Fruit fly (Drosophila melanogaster) Kc167 (cell line): ENCODE results near the gene shps.

Experiments used
- Myc ChIP-seq: fragments of >200 bp; optimal IDR thresholded peaks from 2 replicates; lab custom pipeline; 2017; ENCODE audit warnings: missing external identifiers
- Sin3A ChIP-seq: fragments of >200 bp; optimal IDR thresholded peaks from 2 replicates; lab custom pipeline; 2018; ENCODE audit warnings: missing external identifiers
- h ChIP-seq: fragments of >200 bp; optimal IDR thresholded peaks from 3 replicates; lab custom pipeline; 2018; ENCODE audit warnings: missing external identifiers
- insv ChIP-seq: fragments of >200 bp; optimal IDR thresholded peaks from 3 replicates; lab custom pipeline; 2018; ENCODE audit warnings: missing external identifiers
- psq ChIP-seq: fragments of >200 bp; optimal IDR thresholded peaks from 2 replicates; lab custom pipeline; 2017; ENCODE audit warnings: missing external identifiers
- ttk ChIP-seq: sonication (Bioruptor generic); optimal IDR thresholded peaks from 2 replicates; lab custom pipeline; 2017; ENCODE audit warnings: missing external identifiers

Gene shps

DNA sequence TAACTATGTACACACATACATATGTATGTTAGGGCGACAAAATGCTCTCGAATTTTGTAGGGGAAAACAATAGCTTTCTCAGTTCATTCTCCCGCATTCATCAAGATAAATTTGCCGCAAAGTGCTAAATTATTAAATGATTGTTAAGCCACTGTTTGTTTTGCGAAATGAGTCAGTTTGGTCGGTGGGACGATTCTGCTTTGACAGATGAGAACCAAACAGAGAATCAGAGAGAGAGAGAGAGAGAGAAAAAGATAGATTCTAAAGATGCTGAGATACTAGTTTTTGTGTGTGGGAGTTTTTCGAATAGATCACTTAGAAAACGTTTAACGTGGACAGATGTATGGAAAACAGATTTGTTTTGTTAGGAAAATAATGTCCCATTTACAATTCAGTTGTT lies 19.0 kb upstream of the shps start:
- TF ChIP-seq insv = no peak
- no peak for TF ChIP-seq ttk (lab: Kevin White, UChicago)
- TF ChIP-seq psq = no peak
- no peak for TF ChIP-seq Sin3A (lab: Kevin White, UChicago)
- TF ChIP-seq Myc (lab: Kevin White, UChicago) = no peak
- no peak for TF ChIP-seq h

DNA sequence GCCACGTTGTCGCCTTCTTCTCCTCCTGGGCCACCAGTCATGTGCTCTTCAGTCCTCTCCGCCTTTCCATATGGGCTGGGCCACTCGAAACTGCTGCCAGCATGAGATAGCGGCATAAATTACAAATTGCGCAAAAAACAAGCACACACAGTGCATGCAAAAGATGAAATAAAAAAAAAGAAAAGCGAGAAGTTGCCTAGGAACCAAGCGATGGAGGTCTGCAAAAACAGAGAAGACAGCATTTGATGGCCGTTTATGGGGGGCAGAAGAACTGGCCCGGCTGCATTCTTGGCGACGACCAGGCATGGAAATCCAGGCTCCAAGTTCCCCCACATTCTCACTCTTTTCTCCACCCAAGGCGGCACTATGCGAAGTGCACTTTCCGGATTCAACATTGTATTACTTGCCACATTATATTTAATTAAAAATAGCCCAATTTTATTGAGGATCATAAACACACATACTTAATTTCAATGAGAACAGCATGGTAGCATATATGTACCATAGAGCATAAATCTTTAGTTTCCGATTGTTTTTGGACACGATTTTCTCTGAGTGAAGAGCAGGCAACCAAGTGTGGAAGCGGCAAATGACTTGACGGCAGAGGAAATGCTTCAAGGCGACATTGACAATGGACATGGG lies 17.9 kb upstream of the shps start:
- TF ChIP-seq ttk (lab: Kevin White, UChicago) (no peak), insv (no peak), Sin3A (lab: Kevin White, UChicago) (no peak), Myc (lab: Kevin White, UChicago) (no peak), h (no peak), psq (no peak)

DNA sequence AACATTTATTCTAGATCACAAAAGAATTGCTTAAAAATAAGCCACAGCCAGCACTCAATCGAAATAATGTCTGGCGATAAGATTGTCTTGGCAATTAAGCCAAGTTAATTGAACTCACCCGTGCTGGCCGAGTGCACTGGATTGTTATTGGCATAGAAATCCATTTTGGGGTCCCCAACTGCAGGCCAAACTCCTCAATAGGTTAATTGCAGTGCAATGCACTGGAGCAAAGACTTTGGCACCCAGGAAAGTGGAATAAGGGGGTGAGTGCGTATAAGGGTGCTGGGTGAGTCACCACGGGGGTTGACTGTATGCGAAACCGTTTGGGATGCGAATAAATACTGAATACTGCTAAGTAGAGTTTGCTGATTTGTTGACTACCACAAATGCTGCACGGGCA lies 16.4 kb upstream of the shps start:
- TF ChIP-seq h (no peak), ttk (lab: Kevin White, UChicago) (no peak), Sin3A (lab: Kevin White, UChicago) (no peak), insv (no peak), psq (no peak), Myc (lab: Kevin White, UChicago) (no peak)

DNA sequence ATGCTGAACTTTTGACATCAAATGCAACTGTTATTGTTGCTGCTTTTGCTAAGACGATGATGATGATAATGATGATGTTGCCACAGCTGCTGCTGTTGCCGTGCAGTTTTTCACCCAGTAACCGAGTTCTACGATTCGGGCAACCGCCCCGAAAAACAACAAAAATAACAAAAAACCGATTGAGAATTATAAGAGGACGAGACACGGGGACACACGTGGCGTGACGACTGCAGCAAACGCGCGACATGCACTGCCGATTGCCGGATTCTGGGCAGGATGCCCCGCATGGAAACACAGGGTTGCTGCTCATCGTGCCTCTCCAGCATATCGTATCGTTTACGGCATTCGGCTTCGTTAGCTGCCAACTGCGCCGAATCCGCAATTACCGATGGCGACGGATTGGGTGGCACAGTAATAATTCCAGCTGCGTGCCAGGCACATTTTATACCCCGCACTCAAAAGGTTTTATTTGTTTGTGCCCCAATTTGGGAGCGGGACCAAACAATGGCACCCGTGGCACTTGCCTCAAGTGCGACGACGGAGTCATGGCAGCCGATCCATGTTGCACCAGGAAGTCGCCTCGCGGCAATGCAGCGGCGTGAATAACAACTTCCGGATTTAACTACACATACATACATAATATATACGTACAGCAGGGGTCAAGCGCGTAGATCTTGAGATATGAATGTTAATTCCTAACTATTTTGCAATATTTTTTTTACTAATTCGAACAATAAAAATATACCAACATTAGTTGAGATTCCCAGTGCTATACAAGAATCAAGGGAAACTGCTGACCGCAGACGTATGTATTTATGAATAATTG lies 15.6 kb upstream of the shps start:
- no peak for TF ChIP-seq Sin3A (lab: Kevin White, UChicago)
- no peak for TF ChIP-seq h
- TF ChIP-seq insv = no peak
- TF ChIP-seq ttk (lab: Kevin White, UChicago) = no peak
- TF ChIP-seq psq = no peak
- TF ChIP-seq Myc (lab: Kevin White, UChicago) = no peak

DNA sequence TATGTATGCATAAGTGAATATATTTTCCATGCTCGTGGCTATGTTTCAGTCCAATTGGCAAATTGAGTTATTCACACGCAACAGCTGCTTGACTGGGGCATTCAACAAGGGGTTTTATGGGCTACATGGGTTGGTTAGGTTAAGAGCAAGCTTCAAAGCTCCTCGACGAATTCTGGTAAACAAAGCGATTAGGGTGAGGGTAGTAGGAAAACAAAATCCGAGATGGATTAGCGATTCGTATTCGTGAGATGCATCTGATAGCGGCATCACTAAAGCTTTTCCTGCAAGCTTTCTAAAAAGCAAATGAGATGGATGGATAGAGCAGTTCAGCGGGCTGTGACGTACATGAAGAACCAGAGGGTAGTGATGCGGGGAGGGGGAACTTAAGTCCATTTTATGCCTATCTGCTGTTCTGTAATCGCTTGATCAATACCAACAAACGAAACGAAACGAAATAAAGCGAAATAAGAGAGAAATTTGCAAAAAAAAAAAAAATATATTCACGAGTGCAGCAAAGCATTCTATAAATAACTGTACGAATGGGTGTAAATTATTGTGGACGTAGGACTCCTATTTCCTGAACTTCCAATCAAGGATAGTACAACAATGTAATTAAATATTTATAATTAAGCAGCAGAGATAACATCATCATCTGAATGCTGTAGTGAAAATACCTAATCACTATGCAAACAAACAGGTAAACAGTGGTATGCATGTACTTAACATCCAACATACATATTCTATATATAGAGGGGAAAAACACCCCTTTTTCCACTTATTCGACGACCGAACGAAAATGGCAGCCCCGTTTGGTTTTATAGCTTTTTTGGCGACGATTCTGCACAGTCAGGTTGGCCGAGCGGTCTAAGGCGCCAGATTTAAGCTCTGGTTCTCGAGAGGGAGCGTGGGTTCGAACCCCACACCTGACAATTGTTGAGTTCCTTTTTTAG lies 14.7 kb upstream of the shps start:
- TF ChIP-seq Myc (lab: Kevin White, UChicago) (no peak), insv (no peak), psq (no peak), Sin3A (lab: Kevin White, UChicago) (no peak), ttk (lab: Kevin White, UChicago) (no peak), h (no peak)

DNA sequence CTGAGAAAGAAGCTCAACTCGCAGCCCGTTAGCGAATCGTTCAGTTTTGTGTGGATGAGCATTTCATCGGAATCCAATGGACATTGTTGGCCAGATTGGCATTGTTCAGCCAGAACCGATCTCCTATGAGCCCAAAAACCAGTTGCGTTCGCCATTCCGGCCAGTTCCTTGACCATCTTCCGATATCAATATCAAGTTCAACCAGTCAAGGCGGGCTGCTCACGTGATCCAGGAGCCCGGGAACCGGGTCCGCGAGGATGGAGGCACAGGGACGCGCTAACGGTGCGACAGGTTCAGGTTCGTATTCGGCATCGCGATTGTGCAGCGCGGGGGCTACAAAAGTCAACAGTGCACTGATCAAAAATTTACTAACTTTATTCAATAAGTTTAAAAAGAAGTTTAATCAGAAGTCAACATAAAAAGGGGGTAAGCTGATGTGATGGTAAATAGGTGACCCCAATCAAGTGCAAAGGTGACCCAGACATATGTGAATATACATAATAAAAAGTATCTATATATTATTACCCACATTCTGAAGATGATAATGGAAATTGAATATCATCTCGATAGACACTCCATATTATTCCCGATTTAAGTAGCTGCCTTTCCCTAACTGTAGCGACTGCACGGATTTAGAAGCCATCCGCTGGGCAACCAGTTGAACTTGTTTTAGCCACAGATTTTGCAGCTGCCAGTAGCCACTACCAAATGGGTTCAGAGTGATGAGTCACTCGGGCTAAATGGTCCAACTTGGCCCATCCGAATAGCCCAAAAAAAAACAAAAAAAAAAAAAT lies 12.4 kb upstream of the shps start:
- TF ChIP-seq h (no peak), psq (no peak), Myc (lab: Kevin White, UChicago) (no peak), Sin3A (lab: Kevin White, UChicago) (no peak), ttk (lab: Kevin White, UChicago) (no peak), insv (no peak)

DNA sequence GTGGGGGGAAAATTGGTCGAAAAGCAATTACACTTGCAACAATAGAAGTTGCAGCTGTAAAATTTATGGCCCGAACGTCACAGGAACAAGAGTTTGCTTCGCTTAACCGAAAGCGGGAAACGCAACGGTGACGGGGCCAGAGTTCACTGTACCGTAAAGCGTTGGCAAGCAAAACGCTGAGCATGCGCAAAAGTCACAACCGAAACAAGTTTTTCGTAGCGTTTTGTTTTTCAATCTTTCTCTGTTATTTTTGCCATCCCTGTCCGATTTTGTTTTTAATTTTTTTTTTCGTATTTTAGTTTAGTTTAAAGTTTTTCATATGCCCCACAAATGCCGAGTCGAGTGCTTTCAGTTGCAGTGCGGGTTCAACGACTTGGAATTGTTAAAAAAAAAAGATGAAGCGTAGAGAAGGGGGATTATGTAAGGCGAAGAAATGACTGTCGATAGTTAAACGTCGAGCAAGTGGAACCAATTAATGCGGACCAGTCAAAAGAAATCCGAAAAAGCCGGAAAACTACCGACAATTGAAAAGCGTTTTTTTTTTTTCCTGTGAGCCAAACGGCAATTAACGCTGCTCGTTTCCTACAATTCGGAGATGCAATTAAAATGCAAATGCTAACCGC lies 11.7 kb upstream of the shps start:
- TF ChIP-seq ttk (lab: Kevin White, UChicago) (no peak), h (no peak), insv (no peak), psq (no peak), Sin3A (lab: Kevin White, UChicago) (no peak), Myc (lab: Kevin White, UChicago) (no peak)

DNA sequence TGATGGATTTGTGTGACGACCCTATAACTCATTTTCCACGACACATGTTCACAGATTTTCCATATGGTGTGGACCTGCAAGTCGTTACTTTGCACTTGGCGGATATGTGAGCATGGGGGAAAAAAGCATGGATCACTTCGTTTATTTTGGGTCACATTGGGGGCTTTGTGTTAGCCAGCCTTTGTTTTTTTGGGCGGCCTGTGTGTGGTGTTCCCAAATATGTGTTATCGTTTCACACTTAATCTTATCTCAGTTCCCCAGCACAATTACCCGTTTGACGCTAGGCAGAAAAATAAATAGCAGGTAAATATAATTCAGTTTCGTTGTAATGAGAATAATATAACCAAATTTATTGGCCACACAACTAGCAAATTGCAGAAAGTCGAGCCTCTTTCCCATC lies 11.1 kb upstream of the shps start:
- no peak for TF ChIP-seq ttk (lab: Kevin White, UChicago)

DNA sequence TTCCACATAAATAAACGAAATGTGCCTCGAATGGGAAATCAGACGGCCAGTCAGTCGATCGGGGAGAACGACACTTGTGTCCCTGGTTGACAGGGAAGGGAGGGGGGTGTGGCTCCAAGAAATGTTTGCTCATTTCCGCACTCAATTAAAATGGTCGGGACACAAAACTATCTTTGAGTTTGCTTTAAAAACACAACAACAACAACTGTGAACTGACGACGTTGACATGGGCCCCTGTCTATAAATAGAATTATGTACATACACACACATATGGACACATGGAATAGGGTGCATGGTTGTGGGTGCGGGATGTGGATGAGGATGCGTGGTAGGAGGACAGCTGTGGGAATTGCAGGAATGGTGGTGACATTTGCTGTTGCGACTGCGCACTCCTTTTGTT lies 9.3 kb upstream of the shps start:
- no peak for TF ChIP-seq ttk (lab: Kevin White, UChicago)
- TF ChIP-seq Myc (lab: Kevin White, UChicago) = no peak
- no peak for TF ChIP-seq Sin3A (lab: Kevin White, UChicago)
- no peak for TF ChIP-seq psq
- no peak for TF ChIP-seq h
- TF ChIP-seq insv = no peak

DNA sequence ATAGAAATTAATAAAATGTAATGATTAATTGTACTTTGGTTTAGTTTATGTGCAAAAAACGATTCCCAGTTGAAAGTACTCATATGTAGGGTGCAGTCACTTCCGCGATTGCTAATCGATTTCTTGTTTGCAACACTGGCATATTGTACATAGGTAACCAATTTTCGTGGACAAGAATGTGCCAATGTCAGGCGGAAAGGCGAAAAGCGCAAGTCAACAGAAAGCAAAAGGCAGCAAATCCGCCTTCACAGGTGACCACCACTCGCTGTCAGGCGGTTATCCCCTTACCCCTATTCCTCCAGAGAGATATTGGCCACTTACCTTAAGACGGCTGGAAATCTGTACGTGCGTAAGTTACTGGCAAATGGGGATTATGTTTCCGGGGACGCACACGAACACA lies 8.8 kb upstream of the shps start:
- TF ChIP-seq psq (no peak), h (no peak), Myc (lab: Kevin White, UChicago) (no peak), insv (no peak), Sin3A (lab: Kevin White, UChicago) (no peak), ttk (lab: Kevin White, UChicago) (no peak)

DNA sequence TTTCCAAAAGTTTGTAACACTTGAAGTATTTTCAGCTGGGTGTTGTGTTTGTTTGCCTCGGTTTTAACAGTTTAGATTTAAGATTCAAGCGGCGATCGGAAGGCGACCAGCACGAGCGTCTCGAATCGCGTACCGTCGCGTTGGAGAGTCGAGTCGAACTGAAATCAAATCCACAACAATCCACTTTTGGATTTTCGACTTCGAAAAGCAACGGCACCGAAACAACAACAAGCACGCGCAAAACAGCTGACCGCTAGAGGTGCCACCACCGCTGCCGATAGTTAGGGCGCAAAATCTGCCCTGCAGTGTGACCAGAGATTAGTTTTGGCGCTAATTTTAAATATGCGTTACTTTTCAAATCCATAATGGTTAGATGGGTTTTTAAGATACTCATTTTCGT lies 8.3 kb upstream of the shps start, which contains the start of gene jar:
Gene jar, minus strand, starts transcription at position 163 of the 400 bp plus-strand sequence.
- TF ChIP-seq h (no peak), insv (no peak), Myc (lab: Kevin White, UChicago) (no peak), ttk (lab: Kevin White, UChicago) (no peak), psq (no peak), Sin3A (lab: Kevin White, UChicago) (no peak)
